Worm (Caenorhabditis elegans): ENCODE results near the gene C54F6.6.

Gene C54F6.6

DNA sequence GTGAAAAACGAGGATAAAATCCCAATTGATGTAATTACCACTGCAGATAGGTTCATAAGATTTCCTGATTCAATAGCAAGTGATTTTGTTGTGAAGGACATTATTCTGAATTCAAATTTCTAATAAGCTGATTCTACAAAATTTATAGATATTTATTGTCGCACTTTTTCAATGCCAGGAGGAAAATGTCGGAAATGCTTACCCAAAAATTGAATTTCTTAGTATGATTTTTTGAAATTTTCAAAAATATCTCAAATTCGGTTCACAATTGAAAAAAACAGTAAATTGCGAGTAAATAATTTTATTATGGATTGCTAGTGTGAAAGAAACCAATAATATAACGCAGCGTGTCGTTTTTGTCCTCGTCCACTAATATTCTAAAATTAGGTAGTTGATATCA lies 30.6 kb upstream of the C54F6.6 start, which contains the start of gene srbc-10 (continued):
- TF ChIP-seq ceh-2 (tag; optimal IDR thresholded peaks at IDR 0.05) (no peak), nhr-232 (tag; optimal IDR thresholded peaks at IDR 0.05) (no peak)

DNA sequence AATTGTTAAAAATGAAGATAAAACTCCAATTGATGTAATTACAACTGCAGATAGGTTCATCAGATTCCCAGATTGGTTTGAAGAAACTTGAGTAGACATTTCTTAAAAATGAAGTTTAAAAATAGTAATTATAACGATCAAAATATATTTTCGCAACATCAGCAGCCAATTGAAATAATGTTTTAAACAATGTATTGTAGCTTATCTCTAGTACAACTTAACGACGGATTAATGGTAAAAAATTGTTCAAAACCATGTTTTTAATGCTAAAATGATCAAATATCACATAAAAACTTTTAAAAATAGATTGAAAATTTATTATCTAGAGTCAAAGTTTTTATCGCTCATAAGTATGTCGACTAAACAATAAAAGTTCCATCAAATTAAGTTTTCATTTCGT lies 28.3 kb upstream of the C54F6.6 start, which contains the start of gene srbc-11:
Gene srbc-11 (minus strand): TSS at position 101 of the 400 bp plus-strand sequence.
- TF ChIP-seq C38D4.7 (GFP tag; optimal IDR thresholded peaks at IDR 0.05) (no peak), ceh-22 (tag; optimal IDR thresholded peaks at IDR 0.05) (no peak), nhr-11 (tag; optimal IDR thresholded peaks at IDR 0.05) (no peak), che-1 (tag; optimal IDR thresholded peaks at IDR 0.05) (no peak), lin-11 (tag; optimal IDR thresholded peaks at IDR 0.05) (no peak), unc-3 (GFP tag; conservative IDR thresholded peaks at IDR 0.05) (no peak), unc-3 (tag; optimal IDR thresholded peaks at IDR 0.05) (no peak), pha-4 (tag; optimal IDR thresholded peaks at IDR 0.05) (no peak), ceh-2 (tag; optimal IDR thresholded peaks at IDR 0.05) (no peak), ets-4 (tag; optimal IDR thresholded peaks at IDR 0.05) (no peak), elt-2 (tag; optimal IDR thresholded peaks at IDR 0.05) (no peak), odd-2 (tag; optimal IDR thresholded peaks at IDR 0.05) (no peak), K02D7.2 (tag; optimal IDR thresholded peaks at IDR 0.05) (no peak), hlh-15 (tag; optimal IDR thresholded peaks at IDR 0.05) (no peak), pax-1 (tag; optimal IDR thresholded peaks at IDR 0.05) (no peak), F13H6.1 (tag; optimal IDR thresholded peaks at IDR 0.05) (no peak)

DNA sequence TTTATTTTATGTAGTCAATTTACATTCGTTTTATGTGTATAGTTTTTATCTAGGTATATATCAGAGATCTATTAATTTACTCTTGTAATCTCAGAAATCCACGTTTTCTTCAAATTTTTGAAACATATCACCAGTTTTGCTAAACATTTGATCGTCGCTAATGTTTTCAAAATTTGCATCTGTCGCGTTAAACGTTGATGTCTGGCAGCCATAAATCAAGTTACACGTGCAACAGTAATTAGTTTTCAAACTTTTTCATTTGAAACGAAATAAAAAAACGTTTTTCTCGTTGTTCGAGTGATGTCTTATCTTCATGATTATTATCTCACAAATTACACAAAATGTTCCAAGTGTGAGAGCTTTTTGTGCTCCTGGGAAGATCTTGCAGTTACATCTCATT lies 26.1 kb upstream of the C54F6.6 start, which contains the start of gene srh-79:
Gene srh-79 (plus strand): TSS at position 301 of the 400 bp plus-strand sequence.
- no peak for TF ChIP-seq ceh-34 (tag; optimal IDR thresholded peaks at IDR 0.05)
- no peak for TF ChIP-seq pha-4 (tag; optimal IDR thresholded peaks at IDR 0.05)
- no peak for TF ChIP-seq F13H6.1 (tag; optimal IDR thresholded peaks at IDR 0.05)
- no peak for TF ChIP-seq lim-6 (tag; optimal IDR thresholded peaks at IDR 0.05)
- no peak for TF ChIP-seq ztf-16 (tag; optimal IDR thresholded peaks at IDR 0.05)
- TF ChIP-seq fkh-10 (GFP tag; optimal IDR thresholded peaks at IDR 0.05), result no peak
- TF ChIP-seq fax-1 (tag; optimal IDR thresholded peaks at IDR 0.05), result no peak
- no peak for TF ChIP-seq dmd-4 (tag; optimal IDR thresholded peaks at IDR 0.05; ENCODE audit: borderline replicate concordance)
- TF ChIP-seq hlh-6 (tag; optimal IDR thresholded peaks at IDR 0.05), result no peak

DNA sequence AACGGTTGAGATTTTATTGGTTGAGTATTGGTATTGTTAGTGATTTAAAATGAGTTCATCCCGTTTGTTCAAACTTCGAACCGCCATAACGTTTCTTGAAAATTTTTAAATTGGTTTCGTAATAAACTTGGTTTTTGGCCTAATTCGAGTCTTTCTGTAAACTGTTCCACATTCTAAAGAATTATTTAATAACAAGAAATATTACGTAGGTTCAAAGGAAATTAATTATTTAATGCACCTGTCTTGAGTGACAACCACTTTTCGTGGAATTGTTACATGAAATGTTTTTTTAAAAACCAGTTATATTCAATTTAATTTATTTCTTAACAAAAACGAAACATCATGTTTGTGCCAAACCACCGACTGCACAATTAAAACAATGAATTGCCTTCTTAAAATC lies 22.3 kb upstream of the C54F6.6 start:
- no peak for TF ChIP-seq fax-1 (tag; optimal IDR thresholded peaks at IDR 0.05)
- TF ChIP-seq fkh-6 (tag; optimal IDR thresholded peaks at IDR 0.05), result no peak
- TF ChIP-seq ceh-48 (tag; optimal IDR thresholded peaks at IDR 0.05), result no peak
- no peak for TF ChIP-seq unc-42 (tag; optimal IDR thresholded peaks at IDR 0.05)
- TF ChIP-seq C38D4.7 (GFP tag; optimal IDR thresholded peaks at IDR 0.05), result no peak
- TF ChIP-seq ztf-16 (tag; optimal IDR thresholded peaks at IDR 0.05), result no peak
- TF ChIP-seq Y22D7AL.16 (tag; optimal IDR thresholded peaks at IDR 0.05), result no peak
- no peak for TF ChIP-seq hlh-15 (tag; optimal IDR thresholded peaks at IDR 0.05)
- no peak for TF ChIP-seq hlh-8 (tag; optimal IDR thresholded peaks at IDR 0.05)
- TF ChIP-seq ets-4 (tag; optimal IDR thresholded peaks at IDR 0.05), result no peak
- TF ChIP-seq ceh-45 (GFP tag; IDR thresholded peaks at IDR 0.05), result no peak
- TF ChIP-seq ceh-19 (GFP tag; optimal IDR thresholded peaks at IDR 0.05), result no peak
- TF ChIP-seq T23F11.4 (GFP tag; optimal IDR thresholded peaks at IDR 0.05), result no peak
- TF ChIP-seq pag-3 (tag; optimal IDR thresholded peaks at IDR 0.05; ENCODE audit: borderline replicate concordance), result no peak
- TF ChIP-seq ref-2 (tag; optimal IDR thresholded peaks at IDR 0.05), result no peak

DNA sequence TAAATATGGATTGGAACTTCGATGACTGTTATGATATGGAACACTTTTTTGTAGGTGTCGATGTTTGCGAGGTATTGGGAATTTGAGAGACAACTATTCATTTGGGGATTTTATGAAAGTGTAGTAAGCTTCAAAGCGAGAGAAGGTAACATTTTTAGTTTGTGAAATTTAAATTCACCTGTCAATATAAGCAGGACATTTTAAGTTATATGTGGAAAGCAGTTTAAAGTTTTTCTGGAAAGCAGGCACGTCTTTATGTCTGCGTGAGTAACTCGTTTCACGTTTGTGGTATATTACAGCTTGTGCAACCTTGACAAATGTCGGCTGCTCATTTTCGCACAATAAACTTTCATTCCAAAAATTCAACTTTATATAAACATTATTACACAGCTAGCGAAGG lies 19.2 kb upstream of the C54F6.6 start, which contains the start of gene srh-229:
Gene srh-229 (minus strand): TSS at position 101 of the 400 bp plus-strand sequence.
- TF ChIP-seq sox-2 (GFP tag; IDR thresholded peaks at IDR 0.05), result no peak
- no peak for TF ChIP-seq ceh-2 (tag; optimal IDR thresholded peaks at IDR 0.05)
- no peak for TF ChIP-seq lim-6 (tag; optimal IDR thresholded peaks at IDR 0.05)
- no peak for TF ChIP-seq lin-11 (tag; optimal IDR thresholded peaks at IDR 0.05)
- TF ChIP-seq pha-4 (tag; optimal IDR thresholded peaks at IDR 0.05), result no peak
- no peak for TF ChIP-seq ceh-24 (tag; optimal IDR thresholded peaks at IDR 0.05)
